Worm (Caenorhabditis elegans) whole organism, L4 larva: ENCODE measurements around the gene srh-204.

Experiments
- D1046.2 ChIP-seq: fragments of 200-800 bp; sonication (Bioruptor generic); IDR thresholded peaks from 2 replicates; pipeline ENCODE4 v1.3.6; 2022; ENCODE audit warnings: missing genetic modification characterization, missing compliant biosample characterization
- F10B5.3 ChIP-seq: sonication (generic microtip); optimal IDR thresholded peaks from 2 replicates; lab custom pipeline; 2016; ENCODE audit warnings: mild to moderate bottlenecking, missing genetic modification characterization, missing compliant biosample characterization
- F37D6.2 ChIP-seq: sonication (generic microtip); optimal IDR thresholded peaks from 2 replicates; lab custom pipeline; 2016; ENCODE audit warnings: mild to moderate bottlenecking, missing genetic modification characterization, missing compliant biosample characterization
- T20F7.1 ChIP-seq: fragments of 200-800 bp; sonication (Bioruptor generic); optimal IDR thresholded peaks from 2 replicates; lab custom pipeline; 2018; ENCODE audit warnings: mild to moderate bottlenecking, missing genetic modification characterization, missing compliant biosample characterization
- Y5F2A.4 ChIP-seq: fragments of 200-800 bp; sonication (Bioruptor generic); optimal IDR thresholded peaks from 2 replicates; lab custom pipeline; 2018; ENCODE audit warnings: mild to moderate bottlenecking, missing genetic modification characterization, missing compliant biosample characterization
- Y75B8A.6 ChIP-seq: fragments of 200-800 bp; sonication (Bioruptor generic); IDR thresholded peaks from 2 replicates; pipeline ENCODE4 v1.3.6; 2022; ENCODE audit warnings: missing genetic modification reagents, missing genetic modification characterization, missing compliant biosample characterization
- ZK337.2 ChIP-seq: fragments of 200-800 bp; sonication (Bioruptor generic); IDR thresholded peaks from 2 replicates; pipeline ENCODE4 v1.3.6; 2022; ENCODE audit warnings: missing genetic modification reagents, missing genetic modification characterization, missing compliant biosample characterization
- ZK546.5 ChIP-seq, 2 experiments: sonication (generic microtip); optimal IDR thresholded peaks; 2 replicates each; lab custom pipeline; 2017; ENCODE audit warnings: missing biosample characterization in 2 of 2, missing genetic modification characterization in 2 of 2
- aha-1 ChIP-seq: fragments of 150-350 bp; peaks from one replicate; lab custom pipeline; 2014; ENCODE audit warnings: missing biosample characterization, missing genetic modification characterization
- aly-2 ChIP-seq: sonication (generic microtip); optimal IDR thresholded peaks from 2 replicates; lab custom pipeline; 2018; ENCODE audit warnings: missing biosample characterization, missing genetic modification characterization
- ceh-62 ChIP-seq: sonication (generic microtip); optimal IDR thresholded peaks from 2 replicates; lab custom pipeline; 2017; ENCODE audit warnings: missing biosample characterization, missing genetic modification characterization
- ceh-82 ChIP-seq: sonication (generic microtip); optimal IDR thresholded peaks from 2 replicates; lab custom pipeline; 2017; ENCODE audit warnings: missing biosample characterization, missing genetic modification characterization
- ces-1 ChIP-seq: fragments of 150-350 bp; sonication (generic microtip); optimal IDR thresholded peaks from 4 replicates; lab custom pipeline; 2014; ENCODE audit warnings: missing biosample characterization, missing genetic modification reagents, missing genetic modification characterization
- ctbp-1 ChIP-seq: fragments of 200-800 bp; sonication (Bioruptor generic); IDR thresholded peaks from 2 replicates; pipeline ENCODE4 v1.3.6; 2022; ENCODE audit warnings: missing genetic modification reagents, missing genetic modification characterization, missing compliant biosample characterization
- daf-12 ChIP-seq: fragments of 150-350 bp; optimal IDR thresholded peaks from 2 replicates; lab custom pipeline; 2014; ENCODE audit warnings: missing biosample characterization, missing genetic modification reagents, missing genetic modification characterization
- daf-16 ChIP-seq, 3 experiments: sonication (generic microtip); optimal IDR thresholded peaks; 2 replicates each; lab custom pipeline; 2016 to 2017; ENCODE audit warnings: missing genetic modification characterization in 3 of 3, missing genetic modification reagents in 3 of 3, mild to moderate bottlenecking in 2 of 3, missing compliant biosample characterization in 2 of 3, missing biosample characterization in 1 of 3, moderate library complexity in 1 of 3
- duxl-1 ChIP-seq: sonication (generic microtip); optimal IDR thresholded peaks from 2 replicates; lab custom pipeline; 2016; ENCODE audit warnings: mild to moderate bottlenecking, missing genetic modification characterization, moderate library complexity, missing compliant biosample characterization; ENCODE audit not compliant: poor library complexity
- dve-1 ChIP-seq: sonication (generic microtip); optimal IDR thresholded peaks from 2 replicates; lab custom pipeline; 2017; ENCODE audit warnings: antibody characterized with exemption, mild to moderate bottlenecking, missing genetic modification characterization, missing compliant biosample characterization; ENCODE audit not compliant: insufficient read depth
- fkh-10 ChIP-seq: fragments of 150-350 bp; optimal IDR thresholded peaks from 2 replicates; lab custom pipeline; 2014; ENCODE audit warnings: missing biosample characterization, missing genetic modification reagents, missing genetic modification characterization
- fos-1 ChIP-seq: fragments of 150-350 bp; optimal IDR thresholded peaks from 2 replicates; lab custom pipeline; 2014; ENCODE audit warnings: missing biosample characterization, missing genetic modification characterization
- hif-1 ChIP-seq, 2 experiments: sonication (generic microtip); optimal IDR thresholded peaks; 2 replicates each; lab custom pipeline; 2016 to 2017; ENCODE audit warnings: missing compliant biosample characterization in 2 of 2, missing genetic modification characterization in 2 of 2, missing genetic modification reagents in 2 of 2, missing genotype in 2 of 2, mild to moderate bottlenecking in 1 of 2
- lim-7 ChIP-seq: fragments of 200-800 bp; sonication (Bioruptor generic); IDR thresholded peaks from 2 replicates; pipeline ENCODE4 v1.3.6; 2022; ENCODE audit warnings: missing genetic modification characterization, missing compliant biosample characterization
- lin-13 ChIP-seq: fragments of 150-350 bp; optimal IDR thresholded peaks from 2 replicates; lab custom pipeline; 2014; ENCODE audit warnings: missing biosample characterization, missing genetic modification reagents, missing genetic modification characterization
- lir-3 ChIP-seq: sonication (generic microtip); optimal IDR thresholded peaks from 2 replicates; lab custom pipeline; 2016; ENCODE audit warnings: mild to moderate bottlenecking, missing genetic modification characterization, missing compliant biosample characterization
- lsy-2 ChIP-seq, 2 experiments: fragments of 150-350 bp in 1 of 2; sonication (generic microtip) in 1 of 2; optimal IDR thresholded peaks; 2 replicates each; lab custom pipeline; 2014 to 2017; ENCODE audit warnings: missing biosample characterization in 2 of 2, missing genetic modification characterization in 2 of 2
- madf-9 ChIP-seq: fragments of 200-800 bp; sonication (Bioruptor generic); conservative IDR thresholded peaks from 2 replicates; pipeline ENCODE4 v1.3.6; 2022; ENCODE audit warnings: missing genetic modification reagents, missing genetic modification characterization, missing compliant biosample characterization
- mxl-2 ChIP-seq: fragments of 200-800 bp; sonication (Bioruptor generic); conservative IDR thresholded peaks from 2 replicates; pipeline ENCODE4 v1.3.6; 2022; ENCODE audit warnings: missing genetic modification reagents, missing genetic modification characterization, missing compliant biosample characterization
- nhr-48 ChIP-seq: sonication (generic microtip); optimal IDR thresholded peaks from 2 replicates; lab custom pipeline; 2016; ENCODE audit warnings: mild to moderate bottlenecking, missing genetic modification characterization, missing compliant biosample characterization
- pqm-1 ChIP-seq: sonication (generic microtip); optimal IDR thresholded peaks from 2 replicates; lab custom pipeline; 2017; ENCODE audit warnings: missing biosample characterization, missing genetic modification characterization
- snpc-1.2 ChIP-seq: fragments of 200-800 bp; sonication (Bioruptor generic); IDR thresholded peaks from 2 replicates; pipeline ENCODE4 v1.3.6; 2022; ENCODE audit warnings: missing genetic modification reagents, missing genetic modification characterization, missing compliant biosample characterization
- snpc-4 ChIP-seq: fragments of 150-350 bp; optimal IDR thresholded peaks from 2 replicates; lab custom pipeline; 2014; ENCODE audit warnings: missing biosample characterization, missing genetic modification characterization
- spr-1 ChIP-seq: sonication (generic microtip); optimal IDR thresholded peaks from 2 replicates; lab custom pipeline; 2016; ENCODE audit warnings: mild to moderate bottlenecking, missing genetic modification characterization, missing compliant biosample characterization
- zag-1 ChIP-seq: fragments of 150-350 bp; optimal IDR thresholded peaks from 2 replicates; lab custom pipeline; 2014; ENCODE audit warnings: missing biosample characterization, missing genetic modification characterization
- zip-2 ChIP-seq: fragments of 150-350 bp; optimal IDR thresholded peaks from 2 replicates; lab custom pipeline; 2014; ENCODE audit warnings: missing biosample characterization, missing genetic modification characterization
- ztf-11 ChIP-seq: fragments of 150-350 bp; optimal IDR thresholded peaks from 2 replicates; lab custom pipeline; 2014; ENCODE audit warnings: missing biosample characterization, missing genetic modification characterization

srh-204 gene

DNA sequence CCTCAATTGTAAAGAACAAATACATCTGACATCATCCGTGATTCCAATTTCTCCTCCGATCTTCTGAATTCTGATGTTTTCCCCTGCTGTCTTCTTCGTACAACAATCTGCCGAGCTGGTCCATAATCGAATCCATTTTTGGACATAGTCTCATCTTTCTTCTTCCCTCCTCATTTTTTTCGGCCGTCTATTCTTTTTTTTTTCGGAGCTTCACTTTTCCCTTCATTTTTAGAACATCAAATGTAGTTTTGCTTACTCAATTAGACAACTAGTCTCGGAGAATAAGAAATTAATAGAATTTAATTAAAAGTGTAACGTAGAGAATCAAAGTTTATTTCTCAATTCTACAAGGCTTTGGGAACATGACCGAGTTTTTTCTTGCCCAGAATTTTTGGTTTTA, 28.7 kb downstream of the srh-204 start:
- TF ChIP-seq ces-1 (peak; percentile 31), dve-1 (tag; lab: Kevin White, UChicago) (no peak), ZK546.5 (tag; optimal IDR thresholded peaks at IDR 0.05; lab: Kevin White, UChicago) (no peak), aha-1 (peak; percentile 20), fkh-10 (GFP tag; lab: Kevin White, UChicago) (peak; percentile 91), ctbp-1 (GFP tag; lab: Robert Waterston, UW) (0 out of 2 replicates have a peak, but pooled peaks have one; percentile 25)

ce11 chrV:4204421-4204820, 35.8 kb downstream of the srh-204 start, which contains the start of gene H43I07.1:
TSS of gene H43I07.1 (plus strand) at chrV:4204721.
- TF ChIP-seq nhr-48 (tag; lab: Kevin White, UChicago) = no peak
- no peak for TF ChIP-seq lsy-2 (tag; optimal IDR thresholded peaks at IDR 0.05; lab: Kevin White, UChicago)
- no peak for TF ChIP-seq fkh-10 (GFP tag; lab: Kevin White, UChicago)
- TF ChIP-seq ceh-82 (tag; lab: Kevin White, UChicago) = no peak
- no peak for TF ChIP-seq ZK546.5 (tag; optimal IDR thresholded peaks at IDR 0.05; lab: Kevin White, UChicago)
- no peak for TF ChIP-seq Y75B8A.6 (GFP tag; lab: Robert Waterston, UW)

- TF ChIP-seq D1046.2 (GFP tag; lab: Robert Waterston, UW) (no peak), lin-13 (GFP tag; lab: Kevin White, UChicago) (no peak), Y75B8A.6 (GFP tag; lab: Robert Waterston, UW) (no peak), daf-12 (no peak), F10B5.3 (no peak), mxl-2 (no peak), Y5F2A.4 (GFP tag; lab: Kevin White, UChicago) (no peak), pqm-1 (tag; lab: Kevin White, UChicago) (no peak), duxl-1 (tag; lab: Kevin White, UChicago) (no peak), fkh-10 (GFP tag; lab: Kevin White, UChicago) (no peak), T20F7.1 (GFP tag; lab: Kevin White, UChicago) (no peak), lim-7 (GFP tag; lab: Robert Waterston, UW) (no peak), ZK337.2 (GFP tag; lab: Robert Waterston, UW) (no peak), F37D6.2 (no peak), ceh-82 (tag; lab: Kevin White, UChicago) (no peak), hif-1 (tag; optimal IDR thresholded peaks at IDR 0.05; lab: Kevin White, UChicago) (no peak), snpc-4 (tag; lab: Kevin White, UChicago) (no peak), snpc-1.2 (no peak), lir-3 (tag; lab: Kevin White, UChicago) (no peak), aly-2 (no peak)
Measured at ce11 chrV:4199185-4199584, 41.0 kb downstream of the srh-204 start, which contains the start of gene rpac-40. TSS of gene rpac-40 (plus strand) at chrV:4199485.

- TF ChIP-seq zip-2 (tag; lab: Kevin White, UChicago) = no peak
- TF ChIP-seq spr-1 (tag; lab: Kevin White, UChicago) = no peak
- TF ChIP-seq fos-1 = no peak
- no peak for TF ChIP-seq ceh-62
- no peak for TF ChIP-seq zag-1 (tag; lab: Kevin White, UChicago)
- TF ChIP-seq ztf-11 (tag; lab: Kevin White, UChicago) = no peak
- no peak for TF ChIP-seq daf-12
- no peak for TF ChIP-seq Y75B8A.6 (GFP tag; lab: Robert Waterston, UW)
- TF ChIP-seq madf-9 (GFP tag; lab: Robert Waterston, UW) = no peak
- TF ChIP-seq ces-1 = no peak
- no peak for TF ChIP-seq daf-16 (GFP tag; optimal IDR thresholded peaks at IDR 0.05; lab: Kevin White, UChicago)
- TF ChIP-seq daf-16 (tag; optimal IDR thresholded peaks at IDR 0.05; lab: Kevin White, UChicago) = no peak
Measured at ce11 chrV:4195283-4195682, 44.9 kb downstream of the srh-204 start, which contains the start of gene algn-5. TSS of gene algn-5 (plus strand) at chrV:4195577.
